Fruit fly (Drosophila melanogaster) whole organism, embryonic: ENCODE measurements around the gene Gart.

Experiments used
- Antp ChIP-seq: fragments of 200-800 bp; sonication (Bioruptor generic); optimal IDR thresholded peaks from 3 replicates; lab custom pipeline; 2016; ENCODE audit warnings: missing biosample characterization, missing genetic modification characterization
- Asciz ChIP-seq: fragments of 200-800 bp; sonication (Bioruptor generic); optimal IDR thresholded peaks from 2 replicates; lab custom pipeline; 2017; ENCODE audit warnings: missing biosample characterization, mild to moderate bottlenecking, missing genetic modification characterization, missing genetic modification reagents
- Awh ChIP-seq: fragments of 200-800 bp; sonication (Bioruptor generic); IDR thresholded peaks from 2 replicates; pipeline ENCODE4, ENCODE4 v1.3.6; 2022; ENCODE audit warnings: missing biosample characterization, missing genetic modification characterization
- BtbVII ChIP-seq: fragments of 200-800 bp; sonication (Bioruptor generic); optimal IDR thresholded peaks from 3 replicates; lab custom pipeline; 2017; ENCODE audit warnings: missing biosample characterization, mild to moderate bottlenecking, missing genetic modification characterization
- CG1233 ChIP-seq: fragments of 200-800 bp; sonication (Bioruptor generic); optimal IDR thresholded peaks from 4 replicates; lab custom pipeline; 2018; ENCODE audit warnings: missing biosample characterization, mild to moderate bottlenecking, missing genetic modification characterization
- CG14441 ChIP-seq: fragments of 200-800 bp; sonication (Bioruptor generic); IDR thresholded peaks from 2 replicates; pipeline ENCODE4 v1.3.6; 2022; ENCODE audit warnings: missing biosample characterization, missing genetic modification characterization
- CG15696 ChIP-seq: fragments of 200-800 bp; sonication (Bioruptor generic); optimal IDR thresholded peaks from 2 replicates; lab custom pipeline; 2019; ENCODE audit warnings: missing biosample characterization, mild to moderate bottlenecking, missing genetic modification characterization, moderate library complexity
- CG17359 ChIP-seq: fragments of 200-800 bp; sonication (Bioruptor generic); optimal IDR thresholded peaks from 3 replicates; lab custom pipeline; 2018; ENCODE audit warnings: missing biosample characterization, mild to moderate bottlenecking, missing genetic modification characterization, moderate library complexity
- CG17802 ChIP-seq: fragments of 200-800 bp; sonication (Bioruptor generic); optimal IDR thresholded peaks from 2 replicates; lab custom pipeline; 2018; ENCODE audit warnings: missing biosample characterization, mild to moderate bottlenecking, missing genetic modification characterization, moderate library complexity
- CG17829 ChIP-seq: fragments of 200-800 bp; optimal IDR thresholded peaks from 2 replicates; lab custom pipeline; 2019; ENCODE audit warnings: missing biosample characterization, mild to moderate bottlenecking, missing genetic modification characterization, moderate library complexity
- CG1832 ChIP-seq: fragments of 200-800 bp; sonication (Bioruptor generic); optimal IDR thresholded peaks from 2 replicates; lab custom pipeline; 2017; ENCODE audit warnings: missing biosample characterization, mild to moderate bottlenecking, missing genetic modification characterization, inconsistent platforms
- CG2202 ChIP-seq: fragments of 200-800 bp; sonication (Bioruptor generic); optimal IDR thresholded peaks from 2 replicates; lab custom pipeline; 2018; ENCODE audit warnings: missing biosample characterization, mild to moderate bottlenecking, missing genetic modification characterization
- CG3163 ChIP-seq: fragments of 200-800 bp; sonication (Bioruptor generic); optimal IDR thresholded peaks from 3 replicates; lab custom pipeline; 2016; ENCODE audit warnings: missing biosample characterization, missing genetic modification characterization
- CG4854 ChIP-seq: fragments of 200-800 bp; sonication (Bioruptor generic); optimal IDR thresholded peaks from 2 replicates; lab custom pipeline; 2016; ENCODE audit warnings: missing biosample characterization, missing genetic modification characterization, inconsistent platforms
- CG5953 ChIP-seq: fragments of 200-800 bp; sonication (Bioruptor generic); IDR thresholded peaks from 2 replicates; pipeline ENCODE4 v1.3.6; 2022; ENCODE audit warnings: missing biosample characterization, missing genetic modification characterization
- CG7556 ChIP-seq: fragments of 200-800 bp; sonication (Bioruptor generic); optimal IDR thresholded peaks from 2 replicates; lab custom pipeline; 2017; ENCODE audit warnings: missing biosample characterization, mild to moderate bottlenecking, missing genetic modification characterization
- CG7839 ChIP-seq: fragments of 200-800 bp; sonication (Bioruptor generic); optimal IDR thresholded peaks from 3 replicates; lab custom pipeline; 2018; ENCODE audit warnings: missing biosample characterization, mild to moderate bottlenecking, missing genetic modification characterization, moderate library complexity
- CG7928 ChIP-seq: fragments of 200-800 bp; sonication (Bioruptor generic); optimal IDR thresholded peaks from 2 replicates; lab custom pipeline; 2017; ENCODE audit warnings: missing biosample characterization, mild to moderate bottlenecking, missing genetic modification characterization
- CG8765 ChIP-seq: fragments of 200-800 bp; sonication (Bioruptor generic); IDR thresholded peaks from 2 replicates; pipeline ENCODE4 v1.3.6; 2022; ENCODE audit warnings: missing biosample characterization, missing genetic modification characterization
- ERR ChIP-seq: fragments of 200-800 bp; sonication (Bioruptor generic); optimal IDR thresholded peaks from 2 replicates; lab custom pipeline; 2016; ENCODE audit warnings: missing biosample characterization, missing genetic modification characterization
- Eip74EF ChIP-seq, 2 experiments: fragments of 200-800 bp in 1 of 2; fragments of >200 bp in 1 of 2; sonication (Bioruptor generic) in 1 of 2; optimal IDR thresholded peaks; 2 replicates each; lab custom pipeline; 2017 to 2019; ENCODE audit warnings: missing biosample characterization in 2 of 2, missing genetic modification characterization in 2 of 2, mild to moderate bottlenecking in 1 of 2, moderate library complexity in 1 of 2
- Ets97D ChIP-seq: fragments of 200-800 bp; sonication (Bioruptor generic); optimal IDR thresholded peaks from 3 replicates; lab custom pipeline; 2016; ENCODE audit warnings: missing biosample characterization, missing genetic modification characterization
- Fer3 ChIP-seq: fragments of 200-800 bp; sonication (Bioruptor generic); optimal IDR thresholded peaks from 2 replicates; lab custom pipeline; 2018; ENCODE audit warnings: missing biosample characterization, mild to moderate bottlenecking, missing genetic modification characterization, moderate library complexity
- HLH4C ChIP-seq: fragments of 200-800 bp; sonication (Bioruptor generic); IDR thresholded peaks from 3 replicates; pipeline ENCODE4 v1.3.6; 2022; ENCODE audit warnings: missing biosample characterization, missing genetic modification characterization; ENCODE audit not compliant: partially characterized antibody
- HmgZ ChIP-seq: fragments of 200-800 bp; sonication (Bioruptor generic); optimal IDR thresholded peaks from 2 replicates; lab custom pipeline; 2018; ENCODE audit warnings: missing biosample characterization, mild to moderate bottlenecking, missing genetic modification characterization
- Hsf ChIP-seq: fragments of 200-800 bp; sonication (Bioruptor generic); optimal IDR thresholded peaks from 3 replicates; lab custom pipeline; 2016; ENCODE audit warnings: missing biosample characterization, missing genetic modification characterization
- Nf-YB ChIP-seq: fragments of 200-800 bp; sonication (Bioruptor generic); optimal IDR thresholded peaks from 3 replicates; lab custom pipeline; 2019; ENCODE audit warnings: missing biosample characterization, mild to moderate bottlenecking, missing genetic modification characterization, moderate library complexity
- Optix ChIP-seq: fragments of 200-800 bp; sonication (Bioruptor generic); IDR thresholded peaks from 3 replicates; pipeline ENCODE4 v1.3.6; 2022; ENCODE audit warnings: missing biosample characterization, missing genetic modification characterization
- Ravus ChIP-seq: fragments of 200-800 bp; sonication (Bioruptor generic); IDR thresholded peaks from 2 replicates; pipeline ENCODE4 v1.3.6; 2022; ENCODE audit warnings: missing biosample characterization, missing genetic modification characterization
- Scr ChIP-seq: fragments of 200-800 bp; sonication (Bioruptor generic); IDR thresholded peaks from 2 replicates; pipeline ENCODE4 v1.3.6; 2022; ENCODE audit warnings: missing biosample characterization, missing genetic modification characterization; ENCODE audit not compliant: partially characterized antibody
- Spps ChIP-seq: fragments of 200-800 bp; sonication (Bioruptor generic); optimal IDR thresholded peaks from 2 replicates; lab custom pipeline; 2018; ENCODE audit warnings: missing biosample characterization, mild to moderate bottlenecking, missing genetic modification characterization
- ase ChIP-seq: fragments of 200-800 bp; sonication (Bioruptor generic); IDR thresholded peaks from 3 replicates; pipeline ENCODE4 v1.3.6; 2022; ENCODE audit warnings: missing biosample characterization, missing genetic modification characterization
- ato ChIP-seq: fragments of 200-800 bp; sonication (Bioruptor generic); IDR thresholded peaks from 2 replicates; pipeline ENCODE4 v1.3.6; 2022; ENCODE audit warnings: missing biosample characterization, missing genetic modification characterization; ENCODE audit not compliant: partially characterized antibody
- bigmax ChIP-seq: fragments of 200-800 bp; sonication (Bioruptor generic); optimal IDR thresholded peaks from 2 replicates; lab custom pipeline; 2018; ENCODE audit warnings: missing biosample characterization, mild to moderate bottlenecking, missing genetic modification characterization
- chn ChIP-seq: fragments of 200-800 bp; sonication (Bioruptor generic); optimal IDR thresholded peaks from 2 replicates; lab custom pipeline; 2016; ENCODE audit warnings: missing biosample characterization, missing genetic modification characterization
- ems ChIP-seq: fragments of 200-800 bp; sonication (Bioruptor generic); optimal IDR thresholded peaks from 3 replicates; lab custom pipeline; 2016; ENCODE audit warnings: missing biosample characterization, missing genetic modification characterization
- ftz-f1 ChIP-seq: fragments of 200-800 bp; sonication (Bioruptor generic); optimal IDR thresholded peaks from 2 replicates; lab custom pipeline; 2016; ENCODE audit warnings: missing biosample characterization, missing genetic modification characterization
- gce ChIP-seq: fragments of 200-800 bp; sonication (Bioruptor generic); IDR thresholded peaks from 3 replicates; pipeline ENCODE4 v1.3.6; 2022; ENCODE audit warnings: missing biosample characterization, missing genetic modification characterization
- h ChIP-seq: fragments of >200 bp; optimal IDR thresholded peaks from 2 replicates; lab custom pipeline; 2017
- kay ChIP-seq: fragments of 200-800 bp; sonication (Bioruptor generic); optimal IDR thresholded peaks from 2 replicates; lab custom pipeline; 2016; ENCODE audit warnings: missing biosample characterization, missing genetic modification characterization
- nerfin-1 ChIP-seq: fragments of 200-800 bp; sonication (Bioruptor generic); optimal IDR thresholded peaks from 3 replicates; lab custom pipeline; 2019; ENCODE audit warnings: missing biosample characterization, mild to moderate bottlenecking, missing genetic modification characterization, moderate library complexity
- odd ChIP-seq: fragments of 200-800 bp; sonication (Bioruptor generic); optimal IDR thresholded peaks from 2 replicates; lab custom pipeline; 2017; ENCODE audit warnings: missing biosample characterization, mild to moderate bottlenecking, missing genetic modification characterization
- onecut ChIP-seq: fragments of 200-800 bp; sonication (Bioruptor generic); IDR thresholded peaks from 2 replicates; pipeline ENCODE4 v1.3.6; 2022; ENCODE audit warnings: missing biosample characterization, missing genetic modification characterization
- pfk ChIP-seq: fragments of 200-800 bp; sonication (Bioruptor generic); optimal IDR thresholded peaks from 2 replicates; lab custom pipeline; 2018; ENCODE audit warnings: missing biosample characterization, mild to moderate bottlenecking, missing genetic modification characterization, moderate library complexity
- pho ChIP-seq: fragments of 200-800 bp; sonication (Bioruptor generic); optimal IDR thresholded peaks from 2 replicates; lab custom pipeline; 2016; ENCODE audit warnings: missing biosample characterization, missing genetic modification characterization
- scrt ChIP-seq: fragments of 200-800 bp; sonication (Bioruptor generic); optimal IDR thresholded peaks from 2 replicates; lab custom pipeline; 2018; ENCODE audit warnings: missing biosample characterization, mild to moderate bottlenecking, missing genetic modification characterization, moderate library complexity
- sens-2 ChIP-seq: fragments of 200-800 bp; sonication (Bioruptor generic); IDR thresholded peaks from 2 replicates; pipeline ENCODE4 v1.3.6; 2022; ENCODE audit warnings: missing biosample characterization, missing genetic modification characterization
- so ChIP-seq: fragments of 200-800 bp; sonication (Bioruptor generic); IDR thresholded peaks from 3 replicates; pipeline ENCODE4 v1.3.6; 2022; ENCODE audit warnings: missing biosample characterization, missing genetic modification characterization
- sug ChIP-seq: fragments of 200-800 bp; optimal IDR thresholded peaks from 2 replicates; lab custom pipeline; 2019; ENCODE audit warnings: missing biosample characterization, mild to moderate bottlenecking, missing genetic modification characterization, moderate library complexity
- tgo ChIP-seq: fragments of 200-800 bp; sonication (Bioruptor generic); IDR thresholded peaks from 3 replicates; pipeline ENCODE4 v1.3.6; 2022; ENCODE audit warnings: missing biosample characterization, missing genetic modification characterization
- trem ChIP-seq: fragments of 200-800 bp; optimal IDR thresholded peaks from 3 replicates; lab custom pipeline; 2019; ENCODE audit warnings: missing biosample characterization, mild to moderate bottlenecking, missing genetic modification characterization, moderate library complexity

Gart gene

dm6 chr2L:7032517-7032951 lies 8.8 kb upstream of the Gart start, which contains the start of the genes Rab30 and Caper (continued):
- no peak for TF ChIP-seq CG7839
- no peak for TF ChIP-seq sens-2 (GFP tag; lab: Robert Waterston, UW)
- no peak for TF ChIP-seq CG15696 (tag; lab: Kevin White, UChicago)
- peak; percentile 60 for TF ChIP-seq Hsf (GFP tag; lab: Kevin White, UChicago)
- TF ChIP-seq odd (GFP tag; lab: Kevin White, UChicago) = no peak
- TF ChIP-seq Ravus (GFP tag; lab: Robert Waterston, UW) = no peak
- peak; percentile 71 for TF ChIP-seq chn (GFP tag; lab: Kevin White, UChicago)
- peak; percentile 1 for TF ChIP-seq scrt (GFP tag; lab: Kevin White, UChicago)
- peak; percentile 98 for TF ChIP-seq nerfin-1 (tag; lab: Kevin White, UChicago)
- TF ChIP-seq CG1233 (GFP tag; lab: Kevin White, UChicago) = no peak
- TF ChIP-seq Ets97D = peak; percentile 91
- no peak for TF ChIP-seq CG7556 (GFP tag; lab: Kevin White, UChicago)
- no peak for TF ChIP-seq pfk (GFP tag; lab: Kevin White, UChicago)
- no peak; the same call in 1 of the 2 replicates for TF ChIP-seq CG8765
- peak; percentile 42 for TF ChIP-seq onecut (GFP tag; lab: Robert Waterston, UW)
- peak; percentile 0 for TF ChIP-seq CG2202 (tag; lab: Kevin White, UChicago)
- TF ChIP-seq HLH4C (GFP tag; lab: Robert Waterston, UW) = peak; percentile 98
- TF ChIP-seq Scr (GFP tag; lab: Robert Waterston, UW) = peak; percentile 98
- TF ChIP-seq ERR (GFP tag; lab: Kevin White, UChicago) = peak; percentile 71
- TF ChIP-seq Optix = no peak
- no peak for TF ChIP-seq gce (GFP tag; lab: Robert Waterston, UW)
- peak; percentile 67 for TF ChIP-seq sug
- no peak for TF ChIP-seq Asciz (GFP tag; lab: Kevin White, UChicago)
- TF ChIP-seq Nf-YB (GFP tag; lab: Kevin White, UChicago) = peak; percentile 35
- TF ChIP-seq so (GFP tag; lab: Robert Waterston, UW) = no peak
- TF ChIP-seq CG1832 (GFP tag; lab: Kevin White, UChicago) = no peak
- no peak for TF ChIP-seq ase (GFP tag; lab: Robert Waterston, UW)
- TF ChIP-seq CG17802 (tag; lab: Kevin White, UChicago) = peak; percentile 8
- peak; percentile 33 for TF ChIP-seq Fer3 (tag; lab: Kevin White, UChicago)
- TF ChIP-seq Eip74EF (GFP tag; optimal IDR thresholded peaks at IDR 0.05; lab: Kevin White, UChicago) = no peak
- TF ChIP-seq Spps (tag; lab: Kevin White, UChicago) = no peak
- TF ChIP-seq CG4854 = peak; percentile 27
- TF ChIP-seq Awh (GFP tag; lab: Robert Waterston, UW) = no peak
- no peak for TF ChIP-seq BtbVII (GFP tag; lab: Kevin White, UChicago)
- TF ChIP-seq CG17359 (tag; lab: Kevin White, UChicago) = peak; percentile 43
- no peak for TF ChIP-seq CG5953
- TF ChIP-seq h (lab: Kevin White, UChicago) = no peak
- peak; percentile 29 for TF ChIP-seq CG3163
- TF ChIP-seq tgo (GFP tag; lab: Robert Waterston, UW) = 0 out of 3 replicates have a peak, but pooled peaks have one; percentile 24
- TF ChIP-seq pho (GFP tag; lab: Kevin White, UChicago) = peak; percentile 74
- TF ChIP-seq CG14441 = peak; percentile 50
- peak; percentile 74 for TF ChIP-seq CG17829 (tag; lab: Kevin White, UChicago)
- no peak for TF ChIP-seq bigmax
- peak; percentile 86 for TF ChIP-seq kay (GFP tag; lab: Kevin White, UChicago)
- TF ChIP-seq CG7928 (GFP tag; lab: Kevin White, UChicago) = peak; percentile 55
- peak; percentile 76 for TF ChIP-seq trem (tag; lab: Kevin White, UChicago)
- TF ChIP-seq Antp (GFP tag; lab: Kevin White, UChicago) = peak; percentile 77
- TF ChIP-seq ems (GFP tag; lab: Kevin White, UChicago) = peak; percentile 54
- peak; percentile 1 for TF ChIP-seq ftz-f1 (GFP tag; lab: Kevin White, UChicago)
- TF ChIP-seq HmgZ (tag; lab: Kevin White, UChicago) = peak; percentile 90
- peak; percentile 98 for TF ChIP-seq ato (GFP tag; lab: Robert Waterston, UW)
